Fruit fly (Drosophila melanogaster) S2 (cell line): ENCODE data around the gene nkd.

ENCODE experiments used
- CG8478 ChIP-seq: fragments of >200 bp; optimal IDR thresholded peaks from 2 replicates; lab custom pipeline; 2018
- CTCF ChIP-seq, 2 experiments: fragments of >200 bp; optimal IDR thresholded peaks; 2 replicates each; lab custom pipeline; 2018

DNA sequence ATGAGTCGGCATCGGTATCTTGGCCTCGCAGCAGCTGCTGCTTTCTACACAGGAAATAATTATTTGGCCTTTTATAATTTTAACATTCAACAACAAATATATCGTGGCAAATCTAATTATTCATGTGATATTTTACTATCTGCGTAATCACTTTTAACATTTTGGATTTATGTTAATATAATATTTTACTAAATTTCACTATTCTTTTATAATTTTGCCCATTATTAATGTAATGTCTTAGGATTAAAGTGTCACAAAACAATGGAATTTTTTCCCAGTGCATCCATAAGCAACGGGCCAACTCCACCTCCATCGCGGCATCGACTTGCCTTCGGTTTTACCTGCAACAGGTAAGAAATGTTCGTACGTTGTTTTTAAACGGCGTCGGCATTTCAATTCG, 2.7 kb downstream of the nkd start:
- TF ChIP-seq CTCF (optimal IDR thresholded peaks at IDR 0.05; lab: Kevin White, UChicago) (no peak), CG8478 (lab: Kevin White, UChicago) (no peak)
